Worm (Caenorhabditis elegans) whole organism, young adult: ENCODE results near the gene srh-236.

Experiments used
- B0336.3 ChIP-seq: fragments of 200-800 bp; sonication (Bioruptor generic); IDR thresholded peaks from 2 replicates; pipeline ENCODE4 v1.3.6; 2022; ENCODE audit warnings: missing genetic modification characterization, missing compliant biosample characterization
- F23B12.7 ChIP-seq: sonication (generic microtip); optimal IDR thresholded peaks from 2 replicates; lab custom pipeline; 2017; ENCODE audit warnings: missing genetic modification characterization, mild to moderate bottlenecking, missing compliant biosample characterization, antibody characterized with exemption, moderate library complexity; ENCODE audit not compliant: insufficient read depth
- F55B11.4 ChIP-seq: sonication (generic microtip); optimal IDR thresholded peaks from 2 replicates; lab custom pipeline; 2016; ENCODE audit warnings: missing compliant biosample characterization, missing genetic modification characterization, borderline replicate concordance; ENCODE audit not compliant: insufficient read depth
- K12H6.12 ChIP-seq: fragments of 200-800 bp; sonication (Bioruptor generic); optimal IDR thresholded peaks from 2 replicates; lab custom pipeline; 2018; ENCODE audit warnings: mild to moderate bottlenecking, missing genetic modification characterization, missing compliant biosample characterization
- T26A5.8 ChIP-seq: sonication (generic microtip); optimal IDR thresholded peaks from 2 replicates; lab custom pipeline; 2016; ENCODE audit warnings: missing genetic modification characterization, missing compliant biosample characterization
- Y67H2A.10 ChIP-seq: fragments of 200-800 bp; sonication (Bioruptor generic); conservative IDR thresholded peaks from 2 replicates; pipeline ENCODE4 v1.3.6; 2022; ENCODE audit warnings: missing genetic modification reagents, missing genetic modification characterization, missing compliant biosample characterization
- ama-1 ChIP-seq, 3 experiments: fragments of 150-350 bp in 1 of 3; sonication (generic microtip) in 2 of 3; optimal IDR thresholded peaks; 2 replicates each; lab custom pipeline; 2014 to 2018; ENCODE audit warnings: missing biosample characterization in 2 of 3, missing genetic modification characterization in 2 of 3, missing genetic modification reagents in 2 of 3
- athp-1 ChIP-seq: sonication (generic microtip); optimal IDR thresholded peaks from 2 replicates; lab custom pipeline; 2017; ENCODE audit warnings: mild to moderate bottlenecking, missing genetic modification characterization, missing compliant biosample characterization
- attf-6 ChIP-seq: fragments of 200-800 bp; sonication (Bioruptor generic); IDR thresholded peaks from 2 replicates; pipeline ENCODE4 v1.3.6; 2022; ENCODE audit warnings: missing genetic modification reagents, missing genetic modification characterization, missing compliant biosample characterization
- bed-1 ChIP-seq: fragments of 200-800 bp; sonication (Bioruptor generic); IDR thresholded peaks from 2 replicates; pipeline ENCODE4 v1.3.6; 2022; ENCODE audit warnings: missing genetic modification reagents, missing genetic modification characterization, missing compliant biosample characterization
- ceh-100 ChIP-seq: fragments of 200-800 bp; sonication (Bioruptor generic); IDR thresholded peaks from 2 replicates; pipeline ENCODE4 v1.3.6; 2022; ENCODE audit warnings: missing genetic modification reagents, missing genetic modification characterization, missing compliant biosample characterization
- efl-1 ChIP-seq: fragments of 150-350 bp; optimal IDR thresholded peaks from 2 replicates; lab custom pipeline; 2014; ENCODE audit warnings: missing biosample characterization, missing genetic modification reagents, missing genetic modification characterization
- egl-44 ChIP-seq: fragments of 200-800 bp; sonication (Bioruptor generic); IDR thresholded peaks from 2 replicates; pipeline ENCODE4 v1.3.6; 2022; ENCODE audit warnings: missing genetic modification reagents, missing genetic modification characterization, missing compliant biosample characterization
- egrh-3 ChIP-seq: fragments of 200-800 bp; sonication (Bioruptor generic); IDR thresholded peaks from 2 replicates; pipeline ENCODE4 v1.3.6; 2022; ENCODE audit warnings: missing genetic modification reagents, missing genetic modification characterization, missing compliant biosample characterization
- ets-4 ChIP-seq: fragments of 200-800 bp; sonication (Bioruptor generic); optimal IDR thresholded peaks from 2 replicates; lab custom pipeline; 2018; ENCODE audit warnings: mild to moderate bottlenecking, missing genetic modification characterization, missing compliant biosample characterization
- hlh-12 ChIP-seq: sonication (generic microtip); optimal IDR thresholded peaks from 2 replicates; lab custom pipeline; 2016; ENCODE audit warnings: missing genetic modification characterization, missing compliant biosample characterization
- hlh-26 ChIP-seq: fragments of 200-800 bp; sonication (Bioruptor generic); conservative IDR thresholded peaks from 2 replicates; pipeline ENCODE4 v1.3.6; 2022; ENCODE audit warnings: missing genetic modification reagents, missing genetic modification characterization, missing compliant biosample characterization
- hmg-1.2 ChIP-seq: fragments of 200-800 bp; sonication (Bioruptor generic); IDR thresholded peaks from 2 replicates; pipeline ENCODE4 v1.3.6; 2022; ENCODE audit warnings: missing genetic modification reagents, missing genetic modification characterization, missing compliant biosample characterization
- hsf-1 ChIP-seq: fragments of 200-800 bp; sonication (Bioruptor generic); IDR thresholded peaks from 2 replicates; pipeline ENCODE4 v1.3.6; 2022; ENCODE audit warnings: missing genetic modification reagents, missing genetic modification characterization, missing compliant biosample characterization
- lin-40 ChIP-seq: sonication (generic microtip); optimal IDR thresholded peaks from 2 replicates; lab custom pipeline; 2016; ENCODE audit warnings: missing genetic modification characterization, mild to moderate bottlenecking, missing compliant biosample characterization, missing genotype, missing genetic modification reagents
- lsl-1 ChIP-seq: fragments of 200-800 bp; sonication (Bioruptor generic); optimal IDR thresholded peaks from 2 replicates; lab custom pipeline; 2018; ENCODE audit warnings: mild to moderate bottlenecking, missing genetic modification characterization, moderate library complexity, missing compliant biosample characterization
- lsy-27 ChIP-seq: sonication (generic microtip); optimal IDR thresholded peaks from 2 replicates; lab custom pipeline; 2017; ENCODE audit warnings: missing genetic modification characterization, mild to moderate bottlenecking, missing compliant biosample characterization, antibody characterized with exemption, missing genotype, borderline replicate concordance; ENCODE audit not compliant: insufficient read depth
- madf-10 ChIP-seq: sonication (generic microtip); optimal IDR thresholded peaks from 2 replicates; lab custom pipeline; 2016; ENCODE audit warnings: mild to moderate bottlenecking, missing genetic modification characterization, missing compliant biosample characterization
- madf-6 ChIP-seq: fragments of 200-800 bp; sonication (Bioruptor generic); IDR thresholded peaks from 2 replicates; pipeline ENCODE4 v1.3.6; 2022; ENCODE audit warnings: missing genetic modification reagents, missing genetic modification characterization, missing compliant biosample characterization
- madf-8 ChIP-seq: fragments of 200-800 bp; sonication (Bioruptor generic); conservative IDR thresholded peaks from 2 replicates; pipeline ENCODE4 v1.3.6; 2022; ENCODE audit warnings: missing genetic modification reagents, missing genetic modification characterization, missing compliant biosample characterization
- mcd-1 ChIP-seq: fragments of 200-800 bp; sonication (Bioruptor generic); IDR thresholded peaks from 2 replicates; pipeline ENCODE4 v1.3.6; 2022; ENCODE audit warnings: missing genetic modification reagents, missing genetic modification characterization, missing compliant biosample characterization
- mxl-1 ChIP-seq: sonication (generic microtip); optimal IDR thresholded peaks from 2 replicates; lab custom pipeline; 2016; ENCODE audit warnings: missing genetic modification characterization, missing compliant biosample characterization
- pha-4 ChIP-seq: fragments of 150-350 bp; sonication (generic microtip); optimal IDR thresholded peaks from 2 replicates; lab custom pipeline; 2014; ENCODE audit warnings: missing biosample characterization, missing genetic modification reagents, missing genetic modification characterization
- rcor-1 ChIP-seq: fragments of 200-800 bp; sonication (Bioruptor generic); IDR thresholded peaks from 2 replicates; pipeline ENCODE4 v1.3.6; 2022; ENCODE audit warnings: missing genetic modification reagents, missing genetic modification characterization, missing compliant biosample characterization
- snpc-1.1 ChIP-seq: sonication (generic microtip); optimal IDR thresholded peaks from 2 replicates; lab custom pipeline; 2017; ENCODE audit warnings: missing genetic modification characterization, mild to moderate bottlenecking, missing compliant biosample characterization, antibody characterized with exemption, moderate library complexity, missing genotype, missing genetic modification reagents; ENCODE audit not compliant: insufficient read depth
- snpc-3.4 ChIP-seq: sonication (generic microtip); optimal IDR thresholded peaks from 2 replicates; lab custom pipeline; 2017; ENCODE audit warnings: missing genetic modification characterization, mild to moderate bottlenecking, missing compliant biosample characterization, antibody characterized with exemption, moderate library complexity, missing genotype, missing genetic modification reagents
- snpc-4 ChIP-seq, 5 experiments: fragments of 150-350 bp in 1 of 5; sonication (generic microtip) in 4 of 5; optimal IDR thresholded peaks; 2 replicates each; lab custom pipeline; 2014 to 2018; ENCODE audit warnings: missing genetic modification characterization in 5 of 5, missing biosample characterization in 3 of 5, antibody characterized with exemption in 2 of 5, mild to moderate bottlenecking in 2 of 5, missing compliant biosample characterization in 2 of 5, missing genotype in 2 of 5, moderate library complexity in 2 of 5, missing genetic modification reagents in 1 of 5
- xnd-1 ChIP-seq: sonication (generic microtip); optimal IDR thresholded peaks from 2 replicates; lab custom pipeline; 2016; ENCODE audit warnings: missing genotype, missing genetic modification reagents, missing genetic modification characterization, missing compliant biosample characterization

The srh-236 gene

DNA sequence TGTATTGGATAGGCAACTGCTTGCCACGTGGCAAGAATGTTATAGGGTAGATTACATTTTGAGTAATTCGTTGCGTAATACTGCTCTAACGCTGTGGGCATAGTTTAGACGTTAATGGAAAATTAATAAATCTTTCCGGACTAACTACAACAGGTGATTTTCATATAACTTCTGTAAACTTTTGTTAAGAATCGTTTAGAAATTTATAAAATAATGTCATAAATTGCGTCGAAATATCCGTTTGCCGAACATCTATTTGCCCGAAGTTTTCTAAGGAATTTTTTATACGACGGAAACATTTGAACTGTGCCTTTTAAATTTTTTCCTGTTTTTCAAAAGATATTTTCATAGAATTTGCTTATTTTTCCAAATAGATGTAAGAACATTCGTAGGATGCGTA, 14.3 kb upstream of the srh-236 start, which contains the start of gene srh-112:
Gene srh-112 (minus strand): TSS at position 101 of the 400 bp plus-strand sequence.
- TF ChIP-seq egl-44 = no peak
- no peak for TF ChIP-seq hmg-1.2 (GFP tag; lab: Robert Waterston, UW)
- TF ChIP-seq hlh-26 = no peak
- TF ChIP-seq madf-10 = no peak
- TF ChIP-seq ets-4 (GFP tag; lab: Kevin White, UChicago) = no peak
- TF ChIP-seq B0336.3 (GFP tag; lab: Robert Waterston, UW) = no peak
- no peak for TF ChIP-seq athp-1 (tag; lab: Kevin White, UChicago)
- TF ChIP-seq madf-8 = no peak
- no peak for TF ChIP-seq Y67H2A.10 (GFP tag; lab: Robert Waterston, UW)
- TF ChIP-seq T26A5.8 (tag; lab: Kevin White, UChicago) = no peak
- no peak for TF ChIP-seq snpc-3.4 (tag; lab: Kevin White, UChicago)
- TF ChIP-seq, all 124 proteins: peak for 0

DNA sequence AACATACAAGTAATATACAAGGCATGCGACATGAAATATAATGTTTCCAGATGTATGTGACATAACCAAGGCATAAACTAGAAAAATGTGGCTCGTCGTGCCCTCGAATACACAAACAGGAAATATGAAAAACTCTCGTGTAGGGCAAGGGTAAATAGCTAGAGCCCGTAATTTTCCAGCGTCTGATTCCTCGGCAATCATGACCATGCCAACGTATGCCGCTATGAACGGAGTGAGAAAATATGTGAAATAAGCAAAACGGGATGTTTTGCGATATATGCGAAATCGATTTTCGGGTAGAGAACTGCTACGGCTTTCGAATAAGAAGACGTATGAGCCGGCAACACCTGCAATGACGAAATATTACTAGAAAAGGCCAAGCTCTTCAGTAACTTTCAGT, 13.6 kb upstream of the srh-236 start, which contains the start of gene scl-25:
Gene scl-25 (plus strand): TSS at position 301 of the 400 bp plus-strand sequence.
- no peak for TF ChIP-seq mxl-1 (tag; lab: Kevin White, UChicago)
- TF ChIP-seq, all 124 proteins: peak for 0

ce11 chrV:17223305-17223704, 11.5 kb upstream of the srh-236 start, which contains the start of gene srh-252:
Gene srh-252, minus strand, starts transcription at chrV:17223405.
- TF ChIP-seq T26A5.8 (tag; lab: Kevin White, UChicago) (no peak), madf-6 (GFP tag; lab: Robert Waterston, UW) (no peak), pha-4 (tag; lab: Kevin White, UChicago) (no peak), F55B11.4 (tag; lab: Kevin White, UChicago) (no peak), xnd-1 (no peak)

DNA sequence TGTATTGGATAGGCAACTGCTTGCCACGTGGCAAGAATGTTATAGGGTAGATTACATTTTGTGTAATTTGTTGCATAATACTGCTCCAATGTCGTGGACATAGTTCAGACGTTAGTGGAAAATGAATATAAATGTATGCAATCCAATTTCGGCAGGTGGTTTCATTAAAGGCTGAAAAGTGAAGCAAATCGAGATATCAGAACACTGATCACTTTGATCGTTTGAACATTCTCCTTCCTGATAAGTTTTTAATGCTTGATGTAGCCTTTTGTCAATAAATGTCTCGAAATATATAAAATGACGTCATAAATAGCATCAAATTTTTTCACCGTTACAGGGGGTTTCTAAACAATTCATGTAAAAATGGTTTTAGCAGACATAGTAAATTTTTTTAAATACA, 8.5 kb upstream of the srh-236 start, which contains the start of gene srh-109:
Gene srh-109 (minus strand): TSS at position 101 of the 400 bp plus-strand sequence.
- TF ChIP-seq rcor-1 (GFP tag; lab: Robert Waterston, UW) = no peak
- no peak for TF ChIP-seq pha-4 (tag; lab: Kevin White, UChicago)
- TF ChIP-seq hlh-12 (tag; lab: Kevin White, UChicago) = no peak
- TF ChIP-seq mxl-1 (tag; lab: Kevin White, UChicago) = no peak
- no peak for TF ChIP-seq ama-1 (optimal IDR thresholded peaks at IDR 0.05; lab: Kevin White, UChicago)
- TF ChIP-seq ama-1 (GFP tag; optimal IDR thresholded peaks at IDR 0.05; lab: Kevin White, UChicago) = no peak
- TF ChIP-seq K12H6.12 = no peak

- TF ChIP-seq bed-1 (no peak), egrh-3 (GFP tag; lab: Robert Waterston, UW) (no peak), lin-40 (tag; lab: Kevin White, UChicago) (no peak), F55B11.4 (tag; lab: Kevin White, UChicago) (no peak), lsl-1 (GFP tag; lab: Kevin White, UChicago) (no peak), snpc-4 (GFP tag; optimal IDR thresholded peaks at IDR 0.05; lab: Kevin White, UChicago) (no peak), snpc-4 (tag; optimal IDR thresholded peaks at IDR 0.05; lab: Kevin White, UChicago) (no peak), Y67H2A.10 (GFP tag; lab: Robert Waterston, UW) (no peak)
Measured at ce11 chrV:17217690-17218089, 5.9 kb upstream of the srh-236 start, which contains the start of gene srbc-62. Gene srbc-62, plus strand, starts transcription at chrV:17217990.

- TF ChIP-seq hsf-1 (GFP tag; lab: Robert Waterston, UW) = no peak
- TF ChIP-seq mcd-1 (GFP tag; lab: Robert Waterston, UW) = no peak
- 0 out of 2 replicates have a peak, but pooled peaks have one; percentile 24 for TF ChIP-seq attf-6
- no peak for TF ChIP-seq snpc-4 (GFP tag; optimal IDR thresholded peaks at IDR 0.05; lab: Kevin White, UChicago)
- TF ChIP-seq snpc-4 (tag; optimal IDR thresholded peaks at IDR 0.05; lab: Kevin White, UChicago) = peak in 2 of 4 experiments; percentile 69 to 77
- no peak for TF ChIP-seq F23B12.7 (tag; lab: Kevin White, UChicago)
- TF ChIP-seq lsy-27 = no peak
- no peak for TF ChIP-seq ceh-100 (GFP tag; lab: Robert Waterston, UW)
- no peak for TF ChIP-seq efl-1 (GFP tag; lab: Kevin White, UChicago)
- TF ChIP-seq snpc-1.1 (tag; lab: Kevin White, UChicago) = peak; percentile 6
Measured at ce11 chrV:17215602-17216001, 3.8 kb upstream of the srh-236 start.
